Fruit fly (Drosophila melanogaster): ENCODE measurements around the gene Ets21C.
A peak's percentile ranks its signal among the peaks of the same experiment; 100 is the strongest.

Ets21C gene

dm6 chr2L:544444-545179 is 8.1 kb downstream of the Ets21C start, which contains the start of the genes Spp and nAChRbeta3 (continued):
- no peak for TF ChIP-seq Doc2 (GFP tag; IDR thresholded peaks at IDR 0.05)
- TF ChIP-seq tap (tag; optimal IDR thresholded peaks at IDR 0.05), result no peak
- TF ChIP-seq dati (GFP tag; IDR thresholded peaks at IDR 0.05), result no peak
- no peak for TF ChIP-seq H2.0 (GFP tag; IDR thresholded peaks at IDR 0.05)
- no peak for TF ChIP-seq CG6272 (GFP tag; IDR thresholded peaks at IDR 0.05)
- TF ChIP-seq Camta (GFP tag; optimal IDR thresholded peaks at IDR 0.05), result no peak
- no peak for TF ChIP-seq Lpt (GFP tag; optimal IDR thresholded peaks at IDR 0.05)
- no peak for TF ChIP-seq org-1 (GFP tag; optimal IDR thresholded peaks at IDR 0.05)
- no peak for TF ChIP-seq schlank (tag; optimal IDR thresholded peaks at IDR 0.05)
- no peak for TF ChIP-seq bigmax (GFP tag; optimal IDR thresholded peaks at IDR 0.05)
- TF ChIP-seq BEAF-32 (GFP tag; optimal IDR thresholded peaks at IDR 0.05), result peak; percentile 65
- no peak for TF ChIP-seq Hey (tag; optimal IDR thresholded peaks at IDR 0.05)
- TF ChIP-seq CG8388 (GFP tag; optimal IDR thresholded peaks at IDR 0.05), result no peak
- TF ChIP-seq Eip74EF (GFP tag; optimal IDR thresholded peaks at IDR 0.05), result no peak
- TF ChIP-seq CG4617 (GFP tag; optimal IDR thresholded peaks at IDR 0.05; ENCODE audit: borderline replicate concordance), result no peak
- no peak for TF ChIP-seq CG10366 (GFP tag; IDR thresholded peaks at IDR 0.05)
- TF ChIP-seq CG2120 (GFP tag; optimal IDR thresholded peaks at IDR 0.05), result no peak
- TF ChIP-seq trem (tag; optimal IDR thresholded peaks at IDR 0.05), result peak; percentile 33
- no peak for TF ChIP-seq Ssrp (tag; optimal IDR thresholded peaks at IDR 0.05)
- no peak for TF ChIP-seq slp2 (GFP tag; optimal IDR thresholded peaks at IDR 0.05)
- no peak for TF ChIP-seq pan (optimal IDR thresholded peaks at IDR 0.05)
- no peak for TF ChIP-seq pan (GFP tag; optimal IDR thresholded peaks at IDR 0.05 in 1 of 2, IDR thresholded peaks at IDR 0.05 in 1 of 2)
- TF ChIP-seq CG16863 (GFP tag; optimal IDR thresholded peaks at IDR 0.05), result no peak
- no peak for TF ChIP-seq CG17385 (GFP tag; optimal IDR thresholded peaks at IDR 0.05)
- TF ChIP-seq Dip3 (GFP tag; optimal IDR thresholded peaks at IDR 0.05), result no peak
- TF ChIP-seq CG2875 (GFP tag; optimal IDR thresholded peaks at IDR 0.05), result no peak
- TF ChIP-seq Dek (tag; optimal IDR thresholded peaks at IDR 0.05), result no peak
- no peak for TF ChIP-seq maf-S (GFP tag; optimal IDR thresholded peaks at IDR 0.05)
- TF ChIP-seq insv (GFP tag; optimal IDR thresholded peaks at IDR 0.05), result no peak
- TF ChIP-seq CG31388 (GFP tag; optimal IDR thresholded peaks at IDR 0.05), result no peak
- TF ChIP-seq esg (GFP tag; conservative IDR thresholded peaks at IDR 0.05), result no peak
- no peak for TF ChIP-seq Drgx (GFP tag; IDR thresholded peaks at IDR 0.05)
- no peak for TF ChIP-seq hkb (optimal IDR thresholded peaks at IDR 0.05)
- no peak for TF ChIP-seq hkb (GFP tag; IDR thresholded peaks at IDR 0.05)
- no peak for TF ChIP-seq ranshi (GFP tag; IDR thresholded peaks at IDR 0.05)
- no peak for TF ChIP-seq Hr51 (GFP tag; optimal IDR thresholded peaks at IDR 0.05)
- no peak for TF ChIP-seq Fer2 (tag; optimal IDR thresholded peaks at IDR 0.05)
- no peak for TF ChIP-seq CG17361 (GFP tag; IDR thresholded peaks at IDR 0.05)
- TF ChIP-seq Stat92E (GFP tag; optimal IDR thresholded peaks at IDR 0.05), result peak in 1 of 3 experiments; percentile 3
- peak; percentile 2 for TF ChIP-seq CG17829 (tag; optimal IDR thresholded peaks at IDR 0.05)
- no peak for TF ChIP-seq Max (GFP tag; optimal IDR thresholded peaks at IDR 0.05)
- peak; percentile 60; the same call in 1 of the 2 replicates for TF ChIP-seq hbn (GFP tag; IDR thresholded peaks at IDR 0.05; ENCODE audit: partially characterized antibody)
- TF ChIP-seq CG14860 (GFP tag; IDR thresholded peaks at IDR 0.05; ENCODE audit: partially characterized antibody), result 0 out of 3 replicates have a peak, but pooled peaks have one; percentile 45
- no peak for TF ChIP-seq pita (GFP tag; optimal IDR thresholded peaks at IDR 0.05)
- no peak for TF ChIP-seq pho (GFP tag; optimal IDR thresholded peaks at IDR 0.05)
- TF ChIP-seq Usf (GFP tag; optimal IDR thresholded peaks at IDR 0.05), result no peak
- TF ChIP-seq CG8765 (GFP tag; IDR thresholded peaks at IDR 0.05), result no peak
- TF ChIP-seq Elba2 (GFP tag; optimal IDR thresholded peaks at IDR 0.05), result no peak
- no peak for TF ChIP-seq luna (GFP tag; optimal IDR thresholded peaks at IDR 0.05)
- no peak for TF ChIP-seq ERR (GFP tag; optimal IDR thresholded peaks at IDR 0.05)

Measured in whole organism, embryonic.